Fruit fly (Drosophila melanogaster) whole organism, pupa: ENCODE results near the gene AOX3.

Experiments
- Ets98B ChIP-seq: fragments of 200-800 bp; sonication (Bioruptor generic); IDR thresholded peaks from 2 replicates; pipeline ENCODE4 v1.3.6; 2022; ENCODE audit warnings: missing biosample characterization, missing genetic modification characterization
- gl ChIP-seq: fragments of 200-800 bp; sonication (Bioruptor generic); optimal IDR thresholded peaks from 2 replicates; lab custom pipeline; 2018; ENCODE audit warnings: missing biosample characterization, mild to moderate bottlenecking, missing genetic modification characterization

dm6 chr3R:15587491-15587890, 39.5 kb upstream of the AOX3 start:
- TF ChIP-seq gl (tag; lab: Kevin White, UChicago): no peak
- no peak for TF ChIP-seq Ets98B (GFP tag; lab: Robert Waterston, UW)
